Worm (Caenorhabditis elegans): Measurements from ENCODE around the gene dao-6.

The dao-6 gene

DNA sequence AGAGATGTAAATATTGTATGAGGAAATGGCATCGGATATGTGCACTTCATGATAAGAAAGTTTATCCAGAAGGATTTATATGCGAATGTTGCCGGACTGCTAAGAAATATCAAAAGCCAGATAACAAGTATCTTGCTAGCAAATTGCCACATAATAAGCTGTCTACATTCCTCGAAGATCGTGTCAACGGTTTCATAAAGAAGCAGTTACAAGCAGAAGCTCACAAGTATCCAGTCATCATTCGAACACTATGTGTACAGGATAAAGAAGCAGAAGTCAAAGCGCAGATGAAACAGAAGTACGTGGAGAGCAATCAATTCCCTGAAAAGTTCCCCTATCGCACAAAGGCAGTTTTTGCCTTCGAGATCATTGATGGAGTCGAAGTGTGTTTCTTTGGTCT, 34.6 kb upstream of the dao-6 start:
- TF ChIP-seq ceh-39 (tag; optimal IDR thresholded peaks at IDR 0.05) (no peak), nhr-76 (tag; optimal IDR thresholded peaks at IDR 0.05) (no peak), nhr-28 (tag; optimal IDR thresholded peaks at IDR 0.05) (no peak), lin-13 (tag; optimal IDR thresholded peaks at IDR 0.05) (no peak), M03D4.4 (tag; optimal IDR thresholded peaks at IDR 0.05) (no peak)

DNA sequence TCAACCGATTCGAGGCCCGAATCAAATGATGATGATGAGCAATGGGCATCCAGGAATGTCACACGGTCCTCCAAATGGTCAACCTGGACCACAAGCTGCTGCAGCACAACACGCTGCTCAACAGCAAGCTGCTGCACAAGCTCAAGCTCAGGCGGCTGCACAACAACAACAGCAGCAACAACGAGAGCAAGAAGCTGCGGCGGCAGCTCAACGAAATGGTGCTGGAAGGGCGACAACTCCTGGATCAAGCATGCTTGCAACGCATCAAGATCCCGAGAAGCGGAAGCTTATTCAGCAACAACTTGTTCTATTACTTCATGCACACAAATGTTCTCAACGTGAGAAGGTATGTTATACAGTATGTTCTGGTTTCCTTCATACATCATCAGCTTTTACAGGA, 32.0 kb upstream of the dao-6 start:
- TF ChIP-seq unc-39 (tag; optimal IDR thresholded peaks at IDR 0.05) (no peak), lin-32 (GFP tag; optimal IDR thresholded peaks at IDR 0.05) (peak; percentile 24)

DNA sequence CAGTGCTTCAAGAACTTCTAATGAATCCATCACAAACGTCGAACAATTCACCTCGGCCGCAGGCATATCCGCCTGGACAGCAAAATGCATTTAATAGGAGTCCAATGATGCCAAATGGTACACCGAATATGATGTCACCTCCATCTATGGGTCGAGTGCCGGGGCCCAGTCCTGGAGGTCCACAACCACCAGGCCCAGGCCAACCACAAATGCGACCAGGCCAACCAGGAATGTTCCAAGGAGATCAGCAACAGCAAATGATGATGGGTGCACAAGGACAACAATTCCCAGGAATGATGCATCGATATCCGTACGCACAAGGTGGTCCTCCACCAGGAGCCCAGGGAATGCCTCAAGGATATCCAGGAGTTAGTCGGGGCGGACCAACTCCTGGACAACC, 31.1 kb upstream of the dao-6 start:
- TF ChIP-seq lin-32 (GFP tag; optimal IDR thresholded peaks at IDR 0.05) = no peak
- TF ChIP-seq flh-1 (GFP tag; optimal IDR thresholded peaks at IDR 0.05) = no peak
- TF ChIP-seq lsy-2 (tag; optimal IDR thresholded peaks at IDR 0.05) = no peak
- no peak for TF ChIP-seq sptf-1 (tag; optimal IDR thresholded peaks at IDR 0.05)
- TF ChIP-seq ceh-39 (tag; optimal IDR thresholded peaks at IDR 0.05) = no peak
- TF ChIP-seq unc-120 (tag; optimal IDR thresholded peaks at IDR 0.05; ENCODE audit: poor library complexity, severe bottlenecking) = no peak
- TF ChIP-seq mep-1 (tag; optimal IDR thresholded peaks at IDR 0.05) = no peak
- no peak for TF ChIP-seq nhr-76 (tag; optimal IDR thresholded peaks at IDR 0.05)
- no peak for TF ChIP-seq nhr-237 (tag; optimal IDR thresholded peaks at IDR 0.05)
- no peak for TF ChIP-seq hlh-1 (tag; optimal IDR thresholded peaks at IDR 0.05)
- no peak for TF ChIP-seq snpc-4 (tag; optimal IDR thresholded peaks at IDR 0.05)
- no peak for TF ChIP-seq nhr-28 (tag; optimal IDR thresholded peaks at IDR 0.05)
- no peak for TF ChIP-seq unc-39 (tag; optimal IDR thresholded peaks at IDR 0.05)
- TF ChIP-seq ham-2 (GFP tag; optimal IDR thresholded peaks at IDR 0.05) = no peak
- TF ChIP-seq drap-1 (GFP tag; optimal IDR thresholded peaks at IDR 0.05) = no peak
- TF ChIP-seq mls-2 (tag; optimal IDR thresholded peaks at IDR 0.05) = no peak
- TF ChIP-seq pha-4 (tag; optimal IDR thresholded peaks at IDR 0.05) = no peak
- TF ChIP-seq bed-3 (GFP tag; optimal IDR thresholded peaks at IDR 0.05) = no peak
- TF ChIP-seq M03D4.4 (tag; optimal IDR thresholded peaks at IDR 0.05) = no peak

DNA sequence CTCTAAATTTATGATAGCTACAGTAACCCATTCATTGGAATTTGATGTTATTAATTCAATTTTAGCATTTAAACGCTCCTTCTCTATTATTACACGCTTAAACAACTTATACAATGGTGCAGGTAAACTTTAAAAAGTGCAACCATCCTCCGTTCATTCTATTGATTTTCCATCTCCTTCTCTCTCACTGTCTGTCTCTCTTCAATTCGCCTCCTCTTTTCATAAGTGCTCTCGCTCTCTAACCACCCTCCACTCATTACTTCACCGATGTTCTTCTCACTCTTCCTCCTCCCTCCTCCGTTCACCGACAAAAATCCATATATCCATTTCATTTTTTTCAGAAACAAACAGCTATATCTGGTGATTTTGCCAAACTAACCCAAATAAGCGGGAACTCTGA, 30.2 kb upstream of the dao-6 start, which contains the start of gene cbp-1:
Gene cbp-1 (plus strand): TSS at position 335 of the 400 bp plus-strand sequence.
- TF ChIP-seq ceh-43 (GFP tag; optimal IDR thresholded peaks at IDR 0.05) = no peak
- TF ChIP-seq nhr-12 (tag; optimal IDR thresholded peaks at IDR 0.05) = no peak
- no peak for TF ChIP-seq ham-2 (GFP tag; optimal IDR thresholded peaks at IDR 0.05)
- no peak for TF ChIP-seq elt-1 (tag; optimal IDR thresholded peaks at IDR 0.05; ENCODE audit: borderline replicate concordance, insufficient read depth)
- TF ChIP-seq unc-62 (GFP tag; optimal IDR thresholded peaks at IDR 0.05) = peak; percentile 21
- no peak for TF ChIP-seq hlh-1 (tag; optimal IDR thresholded peaks at IDR 0.05)
- no peak for TF ChIP-seq flh-1 (GFP tag; optimal IDR thresholded peaks at IDR 0.05)
- TF ChIP-seq lsy-2 (tag; optimal IDR thresholded peaks at IDR 0.05) = peak; percentile 69
- no peak for TF ChIP-seq ztf-11 (tag; optimal IDR thresholded peaks at IDR 0.05)
- TF ChIP-seq ceh-39 (tag; optimal IDR thresholded peaks at IDR 0.05) = peak; percentile 42
- no peak for TF ChIP-seq nhr-28 (tag; optimal IDR thresholded peaks at IDR 0.05)
- TF ChIP-seq tbx-8 (GFP tag; optimal IDR thresholded peaks at IDR 0.05) = no peak
- TF ChIP-seq ces-1 (GFP tag; optimal IDR thresholded peaks at IDR 0.05) = peak; percentile 76
- TF ChIP-seq bed-3 (GFP tag; optimal IDR thresholded peaks at IDR 0.05) = no peak

DNA sequence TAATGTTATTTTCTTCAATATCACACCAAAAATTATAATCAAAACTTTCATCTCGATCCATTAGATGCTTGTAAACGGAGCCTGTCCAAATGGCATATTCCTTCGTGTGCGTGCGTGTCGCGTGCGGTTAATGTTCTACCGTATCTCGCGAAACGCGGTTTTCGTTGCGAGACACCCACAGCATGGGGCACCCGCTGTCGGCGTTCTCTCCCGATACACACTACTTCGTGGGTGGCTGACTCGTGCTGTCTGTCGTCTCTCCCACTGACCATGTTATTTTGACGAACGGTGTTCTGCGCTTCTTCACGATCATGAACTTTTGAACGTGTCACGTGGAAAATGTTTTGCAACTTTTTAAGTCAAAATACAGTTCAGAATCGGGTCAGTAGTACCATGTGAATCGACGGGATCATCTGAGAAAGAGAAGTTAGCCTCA, 29.5 kb upstream of the dao-6 start:
- peak; percentile 83 for TF ChIP-seq lin-32 (GFP tag; optimal IDR thresholded peaks at IDR 0.05)
- peak; percentile 94 for TF ChIP-seq ceh-83 (GFP tag; optimal IDR thresholded peaks at IDR 0.05)
- TF ChIP-seq cnd-1 (tag; optimal IDR thresholded peaks at IDR 0.05) = peak; percentile 94
- TF ChIP-seq unc-62 (GFP tag; optimal IDR thresholded peaks at IDR 0.05) = peak; percentile 81
- TF ChIP-seq nhr-76 (tag; optimal IDR thresholded peaks at IDR 0.05) = no peak
- peak; percentile 97 for TF ChIP-seq lin-13 (tag; optimal IDR thresholded peaks at IDR 0.05)
- peak; percentile 70 for TF ChIP-seq hlh-1 (tag; optimal IDR thresholded peaks at IDR 0.05)
- TF ChIP-seq ceh-39 (tag; optimal IDR thresholded peaks at IDR 0.05) = peak; percentile 97
- TF ChIP-seq drap-1 (GFP tag; optimal IDR thresholded peaks at IDR 0.05) = peak; percentile 95
- peak; percentile 57 for TF ChIP-seq bed-3 (GFP tag; optimal IDR thresholded peaks at IDR 0.05)
- peak; percentile 82 for TF ChIP-seq sem-2 (GFP tag; optimal IDR thresholded peaks at IDR 0.05)
- TF ChIP-seq elt-3 (tag; optimal IDR thresholded peaks at IDR 0.05) = peak; percentile 45
- TF ChIP-seq mls-2 (tag; optimal IDR thresholded peaks at IDR 0.05) = peak; percentile 92
- TF ChIP-seq ham-2 (GFP tag; optimal IDR thresholded peaks at IDR 0.05) = peak; percentile 82
- no peak for TF ChIP-seq elt-1 (tag; optimal IDR thresholded peaks at IDR 0.05; ENCODE audit: borderline replicate concordance, insufficient read depth)
- TF ChIP-seq ztf-11 (tag; optimal IDR thresholded peaks at IDR 0.05) = peak; percentile 92
- peak; percentile 95 for TF ChIP-seq mep-1 (tag; optimal IDR thresholded peaks at IDR 0.05)
- TF ChIP-seq nhr-237 (tag; optimal IDR thresholded peaks at IDR 0.05) = peak; percentile 86
- TF ChIP-seq unc-39 (tag; optimal IDR thresholded peaks at IDR 0.05) = peak; percentile 39
- TF ChIP-seq lsy-2 (tag; optimal IDR thresholded peaks at IDR 0.05) = peak; percentile 99
- TF ChIP-seq ces-1 (GFP tag; optimal IDR thresholded peaks at IDR 0.05) = peak; percentile 71
- peak; percentile 75 for TF ChIP-seq nhr-12 (tag; optimal IDR thresholded peaks at IDR 0.05)
- peak; percentile 95 for TF ChIP-seq sptf-1 (tag; optimal IDR thresholded peaks at IDR 0.05)
- no peak for TF ChIP-seq nhr-28 (tag; optimal IDR thresholded peaks at IDR 0.05)
- peak; percentile 98 for TF ChIP-seq pha-4 (tag; optimal IDR thresholded peaks at IDR 0.05)
- TF ChIP-seq blmp-1 (tag; optimal IDR thresholded peaks at IDR 0.05) = peak; percentile 48
- TF ChIP-seq flh-1 (GFP tag; optimal IDR thresholded peaks at IDR 0.05) = no peak
- TF ChIP-seq mab-5 (tag; optimal IDR thresholded peaks at IDR 0.05) = peak; percentile 6
- no peak for TF ChIP-seq zip-8 (tag; optimal IDR thresholded peaks at IDR 0.05)
- no peak for TF ChIP-seq snpc-4 (tag; optimal IDR thresholded peaks at IDR 0.05)
- TF ChIP-seq ceh-43 (GFP tag; optimal IDR thresholded peaks at IDR 0.05) = peak; percentile 80
- peak; percentile 25 for TF ChIP-seq nhr-2 (tag; optimal IDR thresholded peaks at IDR 0.05)
- TF ChIP-seq M03D4.4 (tag; optimal IDR thresholded peaks at IDR 0.05) = peak; percentile 93
- TF ChIP-seq unc-120 (tag; optimal IDR thresholded peaks at IDR 0.05; ENCODE audit: poor library complexity, severe bottlenecking) = peak; percentile 91
- peak; percentile 86 for TF ChIP-seq tbx-8 (GFP tag; optimal IDR thresholded peaks at IDR 0.05)

All from whole organism, mixed stage, embryonic.